Worm (Caenorhabditis elegans) whole organism, young adult: ENCODE results near the gene arrd-8.

ENCODE experiments used
- B0019.2 ChIP-seq: fragments of 200-800 bp; sonication (Bioruptor generic); conservative IDR thresholded peaks from 2 replicates; pipeline ENCODE4 v1.3.6; 2022; ENCODE audit warnings: missing genetic modification reagents, missing genetic modification characterization, missing compliant biosample characterization
- F23B12.7 ChIP-seq: sonication (generic microtip); optimal IDR thresholded peaks from 2 replicates; lab custom pipeline; 2017; ENCODE audit warnings: missing genetic modification characterization, mild to moderate bottlenecking, missing compliant biosample characterization, antibody characterized with exemption, moderate library complexity; ENCODE audit not compliant: insufficient read depth
- F37B4.10 ChIP-seq: fragments of 200-800 bp; sonication (Bioruptor generic); IDR thresholded peaks from 2 replicates; pipeline ENCODE4 v1.3.6; 2022; ENCODE audit warnings: missing genetic modification characterization, missing compliant biosample characterization
- F49E8.2 ChIP-seq: sonication (generic microtip); optimal IDR thresholded peaks from 3 replicates; lab custom pipeline; 2017; ENCODE audit warnings: missing genetic modification characterization, mild to moderate bottlenecking, missing compliant biosample characterization, antibody characterized with exemption, moderate library complexity; ENCODE audit not compliant: insufficient read depth
- Y53F4B.3 ChIP-seq: fragments of 200-800 bp; sonication (Bioruptor generic); IDR thresholded peaks from 2 replicates; pipeline ENCODE4 v1.3.6; 2022; ENCODE audit warnings: missing genetic modification reagents, missing genetic modification characterization, missing compliant biosample characterization
- Y56A3A.18 ChIP-seq: fragments of 200-800 bp; sonication (Bioruptor generic); IDR thresholded peaks from 2 replicates; pipeline ENCODE4 v1.3.6; 2022; ENCODE audit warnings: missing genetic modification reagents, missing genetic modification characterization, missing compliant biosample characterization
- ZK185.1 ChIP-seq: sonication (generic microtip); optimal IDR thresholded peaks from 2 replicates; lab custom pipeline; 2016; ENCODE audit warnings: mild to moderate bottlenecking, missing genetic modification characterization, missing compliant biosample characterization; ENCODE audit not compliant: poor library complexity, severe bottlenecking
- attf-3 ChIP-seq: fragments of 200-800 bp; sonication (Bioruptor generic); conservative IDR thresholded peaks from 2 replicates; pipeline ENCODE4 v1.3.6; 2022; ENCODE audit warnings: missing genetic modification reagents, missing genetic modification characterization, missing compliant biosample characterization
- attf-5 ChIP-seq: fragments of 200-800 bp; sonication (Bioruptor generic); optimal IDR thresholded peaks from 2 replicates; lab custom pipeline; 2018; ENCODE audit warnings: mild to moderate bottlenecking, missing genetic modification characterization, missing compliant biosample characterization
- attf-6 ChIP-seq: fragments of 200-800 bp; sonication (Bioruptor generic); IDR thresholded peaks from 2 replicates; pipeline ENCODE4 v1.3.6; 2022; ENCODE audit warnings: missing genetic modification reagents, missing genetic modification characterization, missing compliant biosample characterization
- cebp-1 ChIP-seq, 2 experiments: fragments of 200-800 bp in 1 of 2; sonication (Bioruptor generic) in 1 of 2; sonication (generic microtip) in 1 of 2; IDR thresholded peaks in 1 of 2; optimal IDR thresholded peaks in 1 of 2; 2 replicates each; pipeline versions ENCODE4 v1.3.6 to Lab custom; 2017 to 2022; ENCODE audit warnings: missing compliant biosample characterization in 2 of 2, missing genetic modification characterization in 2 of 2, mild to moderate bottlenecking in 1 of 2, missing genetic modification reagents in 1 of 2, moderate library complexity in 1 of 2
- ceh-27 ChIP-seq: fragments of 200-800 bp; sonication (Bioruptor generic); optimal IDR thresholded peaks from 2 replicates; lab custom pipeline; 2018; ENCODE audit warnings: mild to moderate bottlenecking, missing genetic modification characterization, moderate library complexity, missing compliant biosample characterization
- dpl-1 ChIP-seq: fragments of 150-350 bp; optimal IDR thresholded peaks from 2 replicates; lab custom pipeline; 2014; ENCODE audit warnings: missing biosample characterization, missing genetic modification reagents, missing genetic modification characterization
- efl-1 ChIP-seq: fragments of 150-350 bp; optimal IDR thresholded peaks from 2 replicates; lab custom pipeline; 2014; ENCODE audit warnings: missing biosample characterization, missing genetic modification reagents, missing genetic modification characterization
- egrh-3 ChIP-seq: fragments of 200-800 bp; sonication (Bioruptor generic); IDR thresholded peaks from 2 replicates; pipeline ENCODE4 v1.3.6; 2022; ENCODE audit warnings: missing genetic modification reagents, missing genetic modification characterization, missing compliant biosample characterization
- him-1 ChIP-seq: sonication (generic microtip); optimal IDR thresholded peaks from 2 replicates; lab custom pipeline; 2016; ENCODE audit warnings: missing genotype, missing genetic modification reagents, missing genetic modification characterization, missing compliant biosample characterization
- hmg-1.2 ChIP-seq: fragments of 200-800 bp; sonication (Bioruptor generic); IDR thresholded peaks from 2 replicates; pipeline ENCODE4 v1.3.6; 2022; ENCODE audit warnings: missing genetic modification reagents, missing genetic modification characterization, missing compliant biosample characterization
- hrde-1 ChIP-seq: sonication (generic microtip); optimal IDR thresholded peaks from 2 replicates; lab custom pipeline; 2016; ENCODE audit warnings: missing genetic modification characterization, mild to moderate bottlenecking, missing compliant biosample characterization, moderate library complexity, missing genotype, missing genetic modification reagents, borderline replicate concordance
- lin-26 ChIP-seq: fragments of 200-800 bp; sonication (Bioruptor generic); IDR thresholded peaks from 2 replicates; pipeline ENCODE4 v1.3.6; 2022; ENCODE audit warnings: missing genetic modification reagents, missing genetic modification characterization, missing compliant biosample characterization
- lir-1 ChIP-seq: fragments of 200-800 bp; sonication (Bioruptor generic); conservative IDR thresholded peaks from 2 replicates; pipeline ENCODE4 v1.3.6; 2022; ENCODE audit warnings: missing genetic modification reagents, missing genetic modification characterization, missing compliant biosample characterization
- lsy-27 ChIP-seq: sonication (generic microtip); optimal IDR thresholded peaks from 2 replicates; lab custom pipeline; 2017; ENCODE audit warnings: missing genetic modification characterization, mild to moderate bottlenecking, missing compliant biosample characterization, antibody characterized with exemption, missing genotype, borderline replicate concordance; ENCODE audit not compliant: insufficient read depth
- madf-3 ChIP-seq: fragments of 200-800 bp; sonication (Bioruptor generic); IDR thresholded peaks from 2 replicates; pipeline ENCODE4 v1.3.6; 2022; ENCODE audit warnings: missing genetic modification reagents, missing genetic modification characterization, missing compliant biosample characterization
- mxl-1 ChIP-seq: sonication (generic microtip); optimal IDR thresholded peaks from 2 replicates; lab custom pipeline; 2016; ENCODE audit warnings: missing genetic modification characterization, missing compliant biosample characterization
- nfya-2 ChIP-seq: fragments of 200-800 bp; sonication (Bioruptor generic); IDR thresholded peaks from 2 replicates; pipeline ENCODE4 v1.3.6; 2022; ENCODE audit warnings: missing genetic modification reagents, missing genetic modification characterization, missing compliant biosample characterization
- nfyb-1 ChIP-seq: fragments of 200-800 bp; sonication (Bioruptor generic); IDR thresholded peaks from 2 replicates; pipeline ENCODE4 v1.3.6; 2022; ENCODE audit warnings: missing genetic modification reagents, missing genetic modification characterization, missing compliant biosample characterization
- nhr-80 ChIP-seq: sonication (generic microtip); optimal IDR thresholded peaks from 2 replicates; lab custom pipeline; 2016; ENCODE audit warnings: missing genetic modification characterization, missing compliant biosample characterization
- nhr-90 ChIP-seq: sonication (generic microtip); optimal IDR thresholded peaks from 2 replicates; lab custom pipeline; 2016; ENCODE audit warnings: missing genotype, mild to moderate bottlenecking, missing genetic modification characterization, missing compliant biosample characterization
- pbrm-1 ChIP-seq: fragments of 200-800 bp; sonication (Bioruptor generic); IDR thresholded peaks from 2 replicates; pipeline ENCODE4 v1.3.6; 2022; ENCODE audit warnings: missing genetic modification reagents, missing genetic modification characterization, missing compliant biosample characterization
- sdz-38 ChIP-seq: sonication (generic microtip); optimal IDR thresholded peaks from 2 replicates; lab custom pipeline; 2016; ENCODE audit warnings: missing genotype, missing genetic modification characterization, missing compliant biosample characterization
- snpc-4 ChIP-seq, 5 experiments: fragments of 150-350 bp in 1 of 5; sonication (generic microtip) in 4 of 5; optimal IDR thresholded peaks; 2 replicates each; lab custom pipeline; 2014 to 2018; ENCODE audit warnings: missing genetic modification characterization in 5 of 5, missing biosample characterization in 3 of 5, antibody characterized with exemption in 2 of 5, mild to moderate bottlenecking in 2 of 5, missing compliant biosample characterization in 2 of 5, missing genotype in 2 of 5, moderate library complexity in 2 of 5, missing genetic modification reagents in 1 of 5
- tbp1 ChIP-seq: fragments of 200-800 bp; sonication (Bioruptor generic); optimal IDR thresholded peaks from 2 replicates; lab custom pipeline; 2018; ENCODE audit warnings: mild to moderate bottlenecking, missing genetic modification characterization, missing compliant biosample characterization
- unc-62 ChIP-seq: fragments of 150-350 bp; optimal IDR thresholded peaks from 2 replicates; lab custom pipeline; 2014; ENCODE audit warnings: missing biosample characterization, missing genetic modification reagents, missing genetic modification characterization
- ztf-25 ChIP-seq: fragments of 200-800 bp; sonication (Bioruptor generic); IDR thresholded peaks from 2 replicates; pipeline ENCODE4 v1.3.6; 2022; ENCODE audit warnings: missing genetic modification reagents, missing genetic modification characterization, missing compliant biosample characterization

arrd-8 gene

DNA sequence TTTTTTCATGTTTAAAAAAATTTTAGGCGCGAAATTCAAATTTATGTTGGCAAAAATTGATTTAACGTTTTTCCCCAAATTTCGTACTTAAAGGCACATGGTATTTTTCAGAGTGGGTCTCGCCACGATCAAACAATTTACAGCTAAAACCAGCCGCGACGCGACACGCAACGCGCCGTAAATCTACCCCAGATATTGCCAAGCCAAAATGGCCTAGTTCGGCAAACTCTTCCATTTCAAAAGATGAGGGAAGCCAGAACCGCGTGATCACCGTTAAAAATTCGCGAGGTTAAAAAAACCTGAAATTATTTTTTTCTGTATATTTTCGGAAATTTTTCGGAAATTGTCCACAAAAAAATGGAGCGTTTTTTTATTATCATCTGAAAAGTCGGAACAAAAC is 5.0 kb upstream of the arrd-8 start (continued):
- TF ChIP-seq him-1 (tag; lab: Kevin White, UChicago) = peak; percentile 78
- no peak for TF ChIP-seq F37B4.10 (GFP tag; lab: Robert Waterston, UW)
- no peak for TF ChIP-seq pbrm-1 (GFP tag; lab: Robert Waterston, UW)
- TF ChIP-seq attf-6 (GFP tag; lab: Robert Waterston, UW) = no peak
- no peak for TF ChIP-seq mxl-1 (tag; lab: Kevin White, UChicago)
- TF ChIP-seq nfyb-1 (GFP tag; lab: Robert Waterston, UW) = no peak
- TF ChIP-seq F23B12.7 (tag; lab: Kevin White, UChicago) = no peak
- TF ChIP-seq lir-1 (GFP tag; lab: Robert Waterston, UW) = no peak
- TF ChIP-seq attf-5 (GFP tag; lab: Kevin White, UChicago) = no peak
- TF ChIP-seq tbp1 = no peak
- no peak for TF ChIP-seq efl-1
- no peak for TF ChIP-seq F49E8.2 (tag; lab: Kevin White, UChicago)
- no peak for TF ChIP-seq nhr-90
- no peak for TF ChIP-seq ZK185.1 (tag; lab: Kevin White, UChicago)
- TF ChIP-seq lsy-27 (tag; lab: Kevin White, UChicago) = no peak
- no peak for TF ChIP-seq cebp-1 (GFP tag; IDR thresholded peaks at IDR 0.05; lab: Robert Waterston, UW)
- peak; percentile 58 for TF ChIP-seq cebp-1 (tag; optimal IDR thresholded peaks at IDR 0.05; lab: Kevin White, UChicago)
- TF ChIP-seq madf-3 (GFP tag; lab: Robert Waterston, UW) = peak; percentile 85
- TF ChIP-seq unc-62 = no peak
- TF ChIP-seq ceh-27 (GFP tag; lab: Kevin White, UChicago) = no peak
- TF ChIP-seq hrde-1 (tag; lab: Kevin White, UChicago) = no peak
- TF ChIP-seq egrh-3 = no peak

DNA sequence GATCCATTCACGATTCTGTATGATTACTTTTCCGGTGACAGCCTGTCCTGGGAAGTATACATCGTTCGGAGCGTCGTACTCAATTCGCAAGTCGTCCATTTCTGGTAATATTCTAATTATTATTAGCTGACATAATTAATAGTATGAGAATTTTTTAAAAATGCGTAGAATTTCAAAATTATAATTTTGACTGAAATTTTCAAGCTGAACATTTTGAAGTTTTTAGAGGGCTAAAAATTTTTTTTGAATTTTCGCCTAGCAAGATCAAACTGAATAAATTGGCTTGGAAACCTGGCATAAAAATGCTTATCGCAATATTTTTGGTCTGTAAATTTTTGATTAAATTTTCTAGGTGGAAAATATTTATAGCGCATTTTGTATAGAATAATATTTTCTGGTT is 2.4 kb upstream of the arrd-8 start, which contains the start of gene arrd-7:
Gene arrd-7, minus strand, starts transcription at position 101 of the 400 bp plus-strand sequence.
- no peak for TF ChIP-seq Y53F4B.3
- TF ChIP-seq hmg-1.2 (GFP tag; lab: Robert Waterston, UW) = no peak
- TF ChIP-seq tbp1 = no peak
- no peak for TF ChIP-seq sdz-38 (tag; lab: Kevin White, UChicago)
- TF ChIP-seq B0019.2 (GFP tag; lab: Robert Waterston, UW) = no peak
- TF ChIP-seq, all 124 proteins: peak for 0

DNA sequence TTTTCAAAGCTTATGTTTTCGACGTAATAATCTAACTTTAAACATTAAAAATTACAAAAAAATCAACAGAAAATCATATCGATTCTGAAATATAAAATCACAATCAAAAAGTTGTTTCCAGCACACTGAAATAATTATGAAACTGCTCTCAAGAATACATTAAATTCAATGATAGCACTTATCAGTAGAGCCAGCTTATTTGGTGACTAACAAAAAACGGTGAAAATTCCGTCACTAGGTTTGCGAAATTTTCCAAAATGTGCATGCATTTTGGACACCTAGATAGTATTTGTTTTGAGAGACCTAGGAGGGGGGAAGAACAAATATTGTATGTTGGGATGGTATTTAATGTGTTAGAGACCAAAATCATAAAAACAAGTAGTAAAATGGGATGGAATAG is 1.8 kb upstream of the arrd-8 start:
- TF ChIP-seq nhr-80 (tag; lab: Kevin White, UChicago) (peak; percentile 65), nfya-2 (no peak)
- TF ChIP-seq, all 124 proteins: peak for 1

DNA sequence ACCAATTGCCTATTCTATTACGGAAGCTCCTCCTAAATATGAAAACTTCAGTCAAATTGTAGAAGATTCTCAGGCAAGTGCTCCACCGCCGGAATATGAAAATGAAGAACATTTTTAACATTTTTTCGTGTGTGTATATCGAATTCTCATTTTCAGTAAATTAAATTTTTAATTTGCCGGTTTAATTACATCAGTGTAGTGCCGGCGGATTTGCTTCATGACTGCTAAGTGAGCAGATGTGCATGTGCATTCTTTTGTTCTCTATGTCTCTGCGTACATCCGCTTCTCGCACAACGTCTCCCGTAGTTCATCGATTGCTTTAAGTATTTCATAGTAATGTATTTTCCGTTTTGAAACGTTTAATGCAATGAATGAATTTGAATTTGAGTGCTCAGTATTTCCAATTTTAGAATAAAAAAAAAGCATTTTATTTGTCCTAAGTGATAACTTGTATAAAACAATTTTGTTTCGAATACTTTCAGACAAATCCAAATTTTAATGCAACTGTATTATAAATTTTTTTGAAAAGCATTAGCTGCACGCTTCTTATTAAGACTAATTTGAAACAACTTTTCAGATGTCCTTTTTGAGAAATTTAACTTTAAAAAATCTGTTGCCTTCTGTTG is 2.7 kb downstream of the arrd-8 start, which contains the start of gene Y17G7B.22:
Gene Y17G7B.22, plus strand, starts transcription at position 576 of the 626 bp plus-strand sequence.
- TF ChIP-seq dpl-1 (GFP tag; lab: Kevin White, UChicago) (no peak), attf-3 (no peak), lin-26 (no peak)

DNA sequence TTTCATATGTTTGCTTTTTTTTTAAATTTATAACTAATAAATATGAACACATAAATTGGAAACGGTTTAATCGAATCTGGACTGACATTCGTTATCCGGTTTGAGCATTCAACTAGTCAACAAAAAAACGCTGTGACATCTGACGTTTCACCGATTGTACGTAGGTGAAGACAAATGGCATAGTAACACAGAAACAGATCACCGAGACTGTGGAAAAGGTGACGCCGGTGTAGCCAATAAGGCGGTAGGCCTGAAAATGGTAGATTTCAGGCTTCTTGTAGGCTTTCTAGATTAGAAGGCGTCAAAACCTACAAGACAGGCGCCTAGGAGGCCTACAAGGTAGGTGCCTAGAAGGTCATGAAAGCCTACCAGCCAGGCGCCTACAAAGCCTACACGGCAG is 6.4 kb downstream of the arrd-8 start:
- no peak for TF ChIP-seq Y56A3A.18 (GFP tag; lab: Robert Waterston, UW)
- no peak for TF ChIP-seq snpc-4 (GFP tag; optimal IDR thresholded peaks at IDR 0.05; lab: Kevin White, UChicago)
- no peak for TF ChIP-seq snpc-4 (tag; optimal IDR thresholded peaks at IDR 0.05; lab: Kevin White, UChicago)
- TF ChIP-seq ztf-25 = peak; percentile 77; the same call in 1 of the 2 replicates
- TF ChIP-seq madf-3 (GFP tag; lab: Robert Waterston, UW) = no peak
